Worm (Caenorhabditis elegans): ENCODE results near the gene arrd-15.

arrd-15 gene

DNA sequence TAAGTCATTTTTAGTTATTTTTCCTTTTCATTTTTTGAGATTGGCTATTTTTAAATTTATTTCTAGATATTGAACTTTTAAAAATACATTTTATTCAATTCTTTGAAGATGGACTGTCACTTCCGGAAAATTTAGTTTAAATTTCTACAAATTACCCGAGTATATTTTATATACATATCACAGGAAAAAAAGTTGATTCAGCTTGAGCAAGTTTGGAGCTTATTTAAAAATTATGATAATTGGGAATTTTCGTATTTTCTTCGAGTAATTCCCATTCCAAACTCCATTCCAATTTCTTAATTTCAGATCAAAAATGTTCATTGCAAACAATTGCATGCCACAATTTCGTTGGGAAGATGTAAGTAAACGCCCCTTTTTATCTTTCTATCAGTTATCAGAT lies at the start of gene arrd-15:
Gene arrd-15, plus strand, starts transcription at position 301 of the 400 bp plus-strand sequence.
- TF ChIP-seq nhr-232 (tag; optimal IDR thresholded peaks at IDR 0.05) = no peak
- TF ChIP-seq dmd-4 (tag; optimal IDR thresholded peaks at IDR 0.05; ENCODE audit: borderline replicate concordance) = no peak
- TF ChIP-seq nfya-1 (tag; optimal IDR thresholded peaks at IDR 0.05) = no peak
- TF ChIP-seq rnt-1 (tag; optimal IDR thresholded peaks at IDR 0.05) = no peak
- no peak for TF ChIP-seq eyg-1 (tag; optimal IDR thresholded peaks at IDR 0.05)
- peak; percentile 26 for TF ChIP-seq ceh-34 (tag; optimal IDR thresholded peaks at IDR 0.05)

ce11 chrIII:8882333-8882732 lies 47.5 kb upstream of the arrd-15 start:
- TF ChIP-seq nhr-11 (tag; optimal IDR thresholded peaks at IDR 0.05) (no peak), dve-1 (tag; optimal IDR thresholded peaks at IDR 0.05) (no peak), nhr-232 (tag; optimal IDR thresholded peaks at IDR 0.05) (no peak), gmeb-2 (tag; optimal IDR thresholded peaks at IDR 0.05) (no peak), ceh-22 (tag; optimal IDR thresholded peaks at IDR 0.05) (no peak), ceh-9 (tag; optimal IDR thresholded peaks at IDR 0.05) (no peak), ceh-14 (tag; optimal IDR thresholded peaks at IDR 0.05) (no peak), lim-6 (tag; optimal IDR thresholded peaks at IDR 0.05) (no peak), mec-3 (tag; optimal IDR thresholded peaks at IDR 0.05; ENCODE audit: borderline replicate concordance) (no peak), pha-4 (tag; optimal IDR thresholded peaks at IDR 0.05) (no peak), F13H6.1 (tag; optimal IDR thresholded peaks at IDR 0.05) (no peak), che-1 (tag; optimal IDR thresholded peaks at IDR 0.05) (no peak), unc-42 (tag; optimal IDR thresholded peaks at IDR 0.05) (no peak), rnt-1 (tag; optimal IDR thresholded peaks at IDR 0.05) (no peak), ets-4 (tag; optimal IDR thresholded peaks at IDR 0.05) (no peak), unc-3 (GFP tag; conservative IDR thresholded peaks at IDR 0.05) (no peak), unc-3 (tag; optimal IDR thresholded peaks at IDR 0.05) (no peak), sox-2 (GFP tag; IDR thresholded peaks at IDR 0.05) (no peak), fax-1 (tag; optimal IDR thresholded peaks at IDR 0.05) (no peak), unc-86 (tag; optimal IDR thresholded peaks at IDR 0.05) (no peak), elt-2 (tag; optimal IDR thresholded peaks at IDR 0.05) (no peak)

- TF ChIP-seq ceh-24 (tag; optimal IDR thresholded peaks at IDR 0.05) = no peak
- no peak for TF ChIP-seq dmd-4 (tag; optimal IDR thresholded peaks at IDR 0.05; ENCODE audit: borderline replicate concordance)
- no peak for TF ChIP-seq fkh-10 (GFP tag; optimal IDR thresholded peaks at IDR 0.05)
- no peak for TF ChIP-seq ceh-14 (tag; optimal IDR thresholded peaks at IDR 0.05)
- no peak for TF ChIP-seq nfya-1 (tag; optimal IDR thresholded peaks at IDR 0.05)
- no peak for TF ChIP-seq ets-4 (tag; optimal IDR thresholded peaks at IDR 0.05)
- TF ChIP-seq unc-42 (tag; optimal IDR thresholded peaks at IDR 0.05) = no peak
- TF ChIP-seq unc-3 (GFP tag; conservative IDR thresholded peaks at IDR 0.05) = no peak
- no peak for TF ChIP-seq unc-3 (tag; optimal IDR thresholded peaks at IDR 0.05)
- TF ChIP-seq K02D7.2 (tag; optimal IDR thresholded peaks at IDR 0.05) = no peak
- no peak for TF ChIP-seq hlh-15 (tag; optimal IDR thresholded peaks at IDR 0.05)
Observed at ce11 chrIII:8885150-8885549, 44.7 kb upstream of the arrd-15 start, which contains the start of gene svop-1. TSS of gene svop-1 (minus strand) at chrIII:8885488.

ce11 chrIII:8886309-8886708 lies 43.5 kb upstream of the arrd-15 start:
- TF ChIP-seq ttx-3 (tag; optimal IDR thresholded peaks at IDR 0.05) (no peak), dmd-4 (tag; optimal IDR thresholded peaks at IDR 0.05; ENCODE audit: borderline replicate concordance) (no peak), tbx-2 (tag; optimal IDR thresholded peaks at IDR 0.05) (peak; percentile 34), hlh-13 (GFP tag; optimal IDR thresholded peaks at IDR 0.05) (no peak), ceh-9 (tag; optimal IDR thresholded peaks at IDR 0.05) (no peak), elt-4 (tag; optimal IDR thresholded peaks at IDR 0.05) (no peak), hlh-15 (tag; optimal IDR thresholded peaks at IDR 0.05) (no peak), hlh-8 (tag; optimal IDR thresholded peaks at IDR 0.05) (no peak), ceh-14 (tag; optimal IDR thresholded peaks at IDR 0.05) (no peak), sox-2 (GFP tag; IDR thresholded peaks at IDR 0.05) (no peak), F13H6.1 (tag; optimal IDR thresholded peaks at IDR 0.05) (no peak), ceh-2 (tag; optimal IDR thresholded peaks at IDR 0.05) (peak; percentile 8), che-1 (tag; optimal IDR thresholded peaks at IDR 0.05) (no peak), ceh-19 (GFP tag; optimal IDR thresholded peaks at IDR 0.05) (peak; percentile 54), T23F11.4 (GFP tag; optimal IDR thresholded peaks at IDR 0.05) (no peak), lin-11 (tag; optimal IDR thresholded peaks at IDR 0.05) (no peak), ceh-34 (tag; optimal IDR thresholded peaks at IDR 0.05) (peak; percentile 2), ceh-31 (tag; optimal IDR thresholded peaks at IDR 0.05) (peak; percentile 30), rnt-1 (tag; optimal IDR thresholded peaks at IDR 0.05) (no peak), pqm-1 (tag; optimal IDR thresholded peaks at IDR 0.05) (no peak), pros-1 (tag; optimal IDR thresholded peaks at IDR 0.05) (no peak), fkh-6 (tag; optimal IDR thresholded peaks at IDR 0.05) (no peak), unc-42 (tag; optimal IDR thresholded peaks at IDR 0.05) (peak; percentile 26), ceh-30 (tag; optimal IDR thresholded peaks at IDR 0.05) (no peak), fkh-10 (GFP tag; optimal IDR thresholded peaks at IDR 0.05) (no peak), ceh-18 (tag; optimal IDR thresholded peaks at IDR 0.05) (peak; percentile 10), ets-4 (tag; optimal IDR thresholded peaks at IDR 0.05) (no peak), nfya-1 (tag; optimal IDR thresholded peaks at IDR 0.05) (peak; percentile 1), hlh-30 (tag; optimal IDR thresholded peaks at IDR 0.05; ENCODE audit: insufficient read depth) (no peak), K02D7.2 (tag; optimal IDR thresholded peaks at IDR 0.05) (no peak)
